Worm (Caenorhabditis elegans) whole organism, young adult: ENCODE data around the gene Y53F4B.36.

ENCODE experiments used
- ZK185.1 ChIP-seq: sonication (generic microtip); optimal IDR thresholded peaks from 2 replicates; lab custom pipeline; 2016; ENCODE audit warnings: mild to moderate bottlenecking, missing genetic modification characterization, missing compliant biosample characterization; ENCODE audit not compliant: poor library complexity, severe bottlenecking
- dpl-1 ChIP-seq: fragments of 150-350 bp; optimal IDR thresholded peaks from 2 replicates; lab custom pipeline; 2014; ENCODE audit warnings: missing biosample characterization, missing genetic modification reagents, missing genetic modification characterization
- egl-44 ChIP-seq: fragments of 200-800 bp; sonication (Bioruptor generic); IDR thresholded peaks from 2 replicates; pipeline ENCODE4 v1.3.6; 2022; ENCODE audit warnings: missing genetic modification reagents, missing genetic modification characterization, missing compliant biosample characterization
- madf-10 ChIP-seq: sonication (generic microtip); optimal IDR thresholded peaks from 2 replicates; lab custom pipeline; 2016; ENCODE audit warnings: mild to moderate bottlenecking, missing genetic modification characterization, missing compliant biosample characterization
- madf-3 ChIP-seq: fragments of 200-800 bp; sonication (Bioruptor generic); IDR thresholded peaks from 2 replicates; pipeline ENCODE4 v1.3.6; 2022; ENCODE audit warnings: missing genetic modification reagents, missing genetic modification characterization, missing compliant biosample characterization
- mes-4 ChIP-seq: sonication (generic microtip); optimal IDR thresholded peaks from 2 replicates; lab custom pipeline; 2016; ENCODE audit warnings: missing genotype, missing genetic modification characterization, missing compliant biosample characterization
- snpc-4 ChIP-seq, 5 experiments: fragments of 150-350 bp in 1 of 5; sonication (generic microtip) in 4 of 5; optimal IDR thresholded peaks; 2 replicates each; lab custom pipeline; 2014 to 2018; ENCODE audit warnings: missing genetic modification characterization in 5 of 5, missing biosample characterization in 3 of 5, antibody characterized with exemption in 2 of 5, mild to moderate bottlenecking in 2 of 5, missing compliant biosample characterization in 2 of 5, missing genotype in 2 of 5, moderate library complexity in 2 of 5, missing genetic modification reagents in 1 of 5
- sptf-2 ChIP-seq: fragments of 200-800 bp; sonication (Bioruptor generic); optimal IDR thresholded peaks from 2 replicates; lab custom pipeline; 2018; ENCODE audit warnings: mild to moderate bottlenecking, missing genetic modification characterization, missing compliant biosample characterization

DNA sequence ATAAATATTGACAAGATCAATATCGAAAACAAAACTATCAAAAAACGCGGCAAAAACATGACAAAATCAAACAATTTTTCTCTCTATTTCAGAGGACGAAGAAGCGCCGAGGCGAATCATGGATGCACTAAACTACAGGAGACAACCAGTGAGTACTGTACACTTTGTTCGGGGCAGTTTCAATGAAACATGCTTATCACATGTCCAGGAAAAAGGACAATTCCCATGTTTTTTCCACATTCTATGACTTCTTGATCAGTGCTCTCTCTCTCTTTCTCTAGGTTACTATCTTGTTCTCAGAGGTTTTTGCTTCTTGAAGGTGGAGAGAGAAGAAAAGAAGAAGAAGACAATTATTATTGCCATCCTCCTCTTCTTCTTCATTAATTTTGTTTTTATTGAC, 21.8 kb downstream of the Y53F4B.36 start:
- TF ChIP-seq madf-3 (GFP tag; lab: Robert Waterston, UW): no peak
- no peak for TF ChIP-seq ZK185.1
- TF ChIP-seq mes-4 (tag; lab: Kevin White, UChicago): no peak
- no peak for TF ChIP-seq snpc-4 (GFP tag; optimal IDR thresholded peaks at IDR 0.05; lab: Kevin White, UChicago)
- no peak for TF ChIP-seq snpc-4 (tag; optimal IDR thresholded peaks at IDR 0.05; lab: Kevin White, UChicago)
- TF ChIP-seq madf-10 (tag; lab: Kevin White, UChicago): no peak
- no peak for TF ChIP-seq sptf-2
- TF ChIP-seq egl-44 (GFP tag; lab: Robert Waterston, UW): no peak
- TF ChIP-seq dpl-1 (GFP tag; lab: Kevin White, UChicago): no peak
